Fruit fly (Drosophila melanogaster) whole organism, embryonic: ENCODE data around the gene STUB1.

Source experiments
- Asciz ChIP-seq: fragments of 200-800 bp; sonication (Bioruptor generic); optimal IDR thresholded peaks from 2 replicates; lab custom pipeline; 2017; ENCODE audit warnings: missing biosample characterization, mild to moderate bottlenecking, missing genetic modification characterization, missing genetic modification reagents
- Atf6 ChIP-seq: fragments of 200-800 bp; sonication (Bioruptor generic); IDR thresholded peaks from 2 replicates; pipeline ENCODE4 v1.3.6; 2022; ENCODE audit warnings: missing biosample characterization, missing genetic modification characterization
- CG10431 ChIP-seq: fragments of 200-800 bp; sonication (Bioruptor generic); optimal IDR thresholded peaks from 3 replicates; lab custom pipeline; 2018; ENCODE audit warnings: missing biosample characterization, mild to moderate bottlenecking, missing genetic modification characterization
- CG11504 ChIP-seq: fragments of 200-800 bp; sonication (Bioruptor generic); optimal IDR thresholded peaks from 3 replicates; lab custom pipeline; 2019; ENCODE audit warnings: missing biosample characterization, mild to moderate bottlenecking, missing genetic modification characterization, moderate library complexity
- CG12942 ChIP-seq: fragments of 200-800 bp; sonication (Bioruptor generic); optimal IDR thresholded peaks from 3 replicates; lab custom pipeline; 2016; ENCODE audit warnings: missing biosample characterization, missing genetic modification characterization
- CG13123 ChIP-seq: fragments of 200-800 bp; sonication (Bioruptor generic); optimal IDR thresholded peaks from 2 replicates; lab custom pipeline; 2016; ENCODE audit warnings: missing biosample characterization, missing genetic modification characterization
- CG15269 ChIP-seq: fragments of 200-800 bp; sonication (Bioruptor generic); optimal IDR thresholded peaks from 2 replicates; lab custom pipeline; 2018; ENCODE audit warnings: missing biosample characterization, mild to moderate bottlenecking, missing genetic modification characterization, moderate library complexity
- CG15696 ChIP-seq: fragments of 200-800 bp; sonication (Bioruptor generic); optimal IDR thresholded peaks from 2 replicates; lab custom pipeline; 2019; ENCODE audit warnings: missing biosample characterization, mild to moderate bottlenecking, missing genetic modification characterization, moderate library complexity
- CG1602 ChIP-seq: fragments of 200-800 bp; sonication (Bioruptor generic); optimal IDR thresholded peaks from 3 replicates; lab custom pipeline; 2016; ENCODE audit warnings: missing biosample characterization, missing genetic modification characterization
- CG18619 ChIP-seq: fragments of 200-800 bp; sonication (Bioruptor generic); optimal IDR thresholded peaks from 3 replicates; lab custom pipeline; 2017; ENCODE audit warnings: missing biosample characterization, mild to moderate bottlenecking, missing genetic modification characterization
- CG2678 ChIP-seq: fragments of 200-800 bp; sonication (Bioruptor generic); optimal IDR thresholded peaks from 3 replicates; lab custom pipeline; 2019; ENCODE audit warnings: missing biosample characterization, mild to moderate bottlenecking, missing genetic modification characterization, moderate library complexity
- CG30403 ChIP-seq: fragments of 200-800 bp; sonication (Bioruptor generic); optimal IDR thresholded peaks from 3 replicates; lab custom pipeline; 2016; ENCODE audit warnings: missing biosample characterization, missing genetic modification characterization
- CG31441 ChIP-seq: fragments of 200-800 bp; sonication (Bioruptor generic); IDR thresholded peaks from 2 replicates; pipeline ENCODE4 v1.3.6; 2022; ENCODE audit warnings: missing biosample characterization, missing genetic modification characterization
- CG32532 ChIP-seq: fragments of 200-800 bp; sonication (Bioruptor generic); IDR thresholded peaks from 2 replicates; pipeline ENCODE4 v1.3.6; 2022; ENCODE audit warnings: missing biosample characterization, missing genetic modification characterization
- CG3995 ChIP-seq: fragments of 200-800 bp; sonication (Bioruptor generic); optimal IDR thresholded peaks from 3 replicates; lab custom pipeline; 2016; ENCODE audit warnings: missing biosample characterization, missing genetic modification characterization
- CG4424 ChIP-seq: fragments of 200-800 bp; sonication (Bioruptor generic); optimal IDR thresholded peaks from 3 replicates; lab custom pipeline; 2016; ENCODE audit warnings: missing biosample characterization, missing genetic modification characterization
- CG4707 ChIP-seq: fragments of 200-800 bp; sonication (Bioruptor generic); optimal IDR thresholded peaks from 2 replicates; lab custom pipeline; 2018; ENCODE audit warnings: missing biosample characterization, mild to moderate bottlenecking, missing genetic modification characterization, moderate library complexity
- CG6689 ChIP-seq: fragments of 200-800 bp; sonication (Bioruptor generic); IDR thresholded peaks from 2 replicates; pipeline ENCODE4 v1.3.6; 2022; ENCODE audit warnings: missing biosample characterization, missing genetic modification characterization
- CG7372 ChIP-seq: fragments of 200-800 bp; sonication (Bioruptor generic); IDR thresholded peaks from 2 replicates; pipeline ENCODE4 v1.3.6; 2022; ENCODE audit warnings: missing biosample characterization, missing genetic modification characterization
- CG9609 ChIP-seq: fragments of 200-800 bp; sonication (Bioruptor generic); optimal IDR thresholded peaks from 3 replicates; lab custom pipeline; 2016; ENCODE audit warnings: missing biosample characterization, missing genetic modification characterization
- CG9817 ChIP-seq: fragments of 200-800 bp; sonication (Bioruptor generic); optimal IDR thresholded peaks from 2 replicates; lab custom pipeline; 2018; ENCODE audit warnings: missing biosample characterization, mild to moderate bottlenecking, missing genetic modification characterization, moderate library complexity
- Dbx ChIP-seq: fragments of 200-800 bp; sonication (Bioruptor generic); IDR thresholded peaks from 3 replicates; pipeline ENCODE4 v1.3.6; 2022; ENCODE audit warnings: missing biosample characterization, missing genetic modification characterization
- GATAe ChIP-seq: fragments of 200-800 bp; sonication (Bioruptor generic); conservative IDR thresholded peaks from 2 replicates; pipeline ENCODE4 v1.3.6; 2022; ENCODE audit warnings: missing biosample characterization, missing genetic modification characterization
- Hey ChIP-seq: fragments of 200-800 bp; sonication (Bioruptor generic); optimal IDR thresholded peaks from 3 replicates; lab custom pipeline; 2018; ENCODE audit warnings: missing biosample characterization, mild to moderate bottlenecking, missing genetic modification characterization
- HmgZ ChIP-seq: fragments of 200-800 bp; sonication (Bioruptor generic); optimal IDR thresholded peaks from 2 replicates; lab custom pipeline; 2018; ENCODE audit warnings: missing biosample characterization, mild to moderate bottlenecking, missing genetic modification characterization
- Hsf ChIP-seq: fragments of 200-800 bp; sonication (Bioruptor generic); optimal IDR thresholded peaks from 3 replicates; lab custom pipeline; 2016; ENCODE audit warnings: missing biosample characterization, missing genetic modification characterization
- Max ChIP-seq: fragments of 200-800 bp; sonication (Bioruptor generic); optimal IDR thresholded peaks from 2 replicates; lab custom pipeline; 2016; ENCODE audit warnings: missing biosample characterization, mild to moderate bottlenecking, missing genetic modification characterization
- NC2β ChIP-seq: fragments of 200-800 bp; sonication (Bioruptor generic); optimal IDR thresholded peaks from 2 replicates; lab custom pipeline; 2016; ENCODE audit warnings: missing biosample characterization, missing genetic modification characterization
- NFAT ChIP-seq: fragments of 200-800 bp; sonication (Bioruptor generic); IDR thresholded peaks from 2 replicates; pipeline ENCODE4 v1.3.6; 2022; ENCODE audit warnings: missing biosample characterization, missing genetic modification characterization
- Pdp1 ChIP-seq, 2 experiments: fragments of 200-800 bp; sonication (Bioruptor generic); optimal IDR thresholded peaks; 3 replicates each; lab custom pipeline; 2016; ENCODE audit warnings: missing biosample characterization in 2 of 2, missing genetic modification characterization in 2 of 2, mild to moderate bottlenecking in 1 of 2, moderate library complexity in 1 of 2
- Sox100B ChIP-seq: fragments of 200-800 bp; sonication (Bioruptor generic); optimal IDR thresholded peaks from 3 replicates; lab custom pipeline; 2018; ENCODE audit warnings: missing biosample characterization, mild to moderate bottlenecking, missing genetic modification characterization
- YL-1 ChIP-seq: fragments of 200-800 bp; sonication (Bioruptor generic); optimal IDR thresholded peaks from 3 replicates; lab custom pipeline; 2017; ENCODE audit warnings: missing biosample characterization, mild to moderate bottlenecking, missing genetic modification characterization
- bsh ChIP-seq, 2 experiments: fragments of 200-800 bp; sonication (Bioruptor generic); optimal IDR thresholded peaks; 2 replicates each; lab custom pipeline; 2017 to 2018; ENCODE audit warnings: mild to moderate bottlenecking in 2 of 2, missing biosample characterization in 2 of 2, missing genetic modification characterization in 2 of 2, moderate library complexity in 1 of 2
- chinmo ChIP-seq: fragments of 200-800 bp; sonication (Bioruptor generic); IDR thresholded peaks from 4 replicates; pipeline ENCODE4 v1.3.6; 2022; ENCODE audit warnings: missing biosample characterization, missing genetic modification characterization; ENCODE audit not compliant: partially characterized antibody
- exex ChIP-seq: fragments of 200-800 bp; sonication (Bioruptor generic); optimal IDR thresholded peaks from 4 replicates; lab custom pipeline; 2018; ENCODE audit warnings: missing biosample characterization, mild to moderate bottlenecking, missing genetic modification characterization, moderate library complexity
- eyg ChIP-seq: fragments of 200-800 bp; sonication (Bioruptor generic); optimal IDR thresholded peaks from 3 replicates; lab custom pipeline; 2016; ENCODE audit warnings: missing biosample characterization, missing genetic modification characterization
- gcm ChIP-seq: fragments of 200-800 bp; sonication (Bioruptor generic); optimal IDR thresholded peaks from 2 replicates; lab custom pipeline; 2019; ENCODE audit warnings: missing biosample characterization, mild to moderate bottlenecking, missing genetic modification characterization, moderate library complexity
- gfzf ChIP-seq: fragments of 200-800 bp; sonication (Bioruptor generic); optimal IDR thresholded peaks from 2 replicates; lab custom pipeline; 2016; ENCODE audit warnings: missing biosample characterization, mild to moderate bottlenecking, missing genetic modification characterization, moderate library complexity
- hb ChIP-seq: fragments of 200-800 bp; sonication (Bioruptor generic); IDR thresholded peaks from 3 replicates; pipeline ENCODE4 v1.3.6; 2022; ENCODE audit warnings: missing biosample characterization, missing genetic modification characterization; ENCODE audit not compliant: partially characterized antibody
- kay ChIP-seq: fragments of 200-800 bp; sonication (Bioruptor generic); optimal IDR thresholded peaks from 2 replicates; lab custom pipeline; 2016; ENCODE audit warnings: missing biosample characterization, missing genetic modification characterization
- lbe ChIP-seq: fragments of 200-800 bp; sonication (Bioruptor generic); optimal IDR thresholded peaks from 2 replicates; lab custom pipeline; 2016; ENCODE audit warnings: missing biosample characterization, mild to moderate bottlenecking, missing genetic modification characterization
- nerfin-1 ChIP-seq: fragments of 200-800 bp; sonication (Bioruptor generic); optimal IDR thresholded peaks from 3 replicates; lab custom pipeline; 2019; ENCODE audit warnings: missing biosample characterization, mild to moderate bottlenecking, missing genetic modification characterization, moderate library complexity
- psq ChIP-seq: fragments of 200-800 bp; sonication (Bioruptor generic); optimal IDR thresholded peaks from 2 replicates; lab custom pipeline; 2017; ENCODE audit warnings: missing biosample characterization, missing genetic modification characterization
- rib ChIP-seq: fragments of 200-800 bp; sonication (Bioruptor generic); IDR thresholded peaks from 2 replicates; pipeline ENCODE4 v1.3.6; 2022; ENCODE audit warnings: missing biosample characterization, missing genetic modification characterization
- sc ChIP-seq, 3 experiments: fragments of >200 bp in 2 of 3; fragments of 200-800 bp in 1 of 3; sonication (Bioruptor generic) in 1 of 3; optimal IDR thresholded peaks; 2 replicates in 2 of 3; 3 replicates in 1 of 3; lab custom pipeline; 2017; ENCODE audit warnings: mild to moderate bottlenecking in 1 of 3, missing biosample characterization in 1 of 3, missing genetic modification characterization in 1 of 3, missing genetic modification reagents in 1 of 3
- sob ChIP-seq: fragments of 200-800 bp; sonication (Bioruptor generic); IDR thresholded peaks from 2 replicates; pipeline ENCODE4 v1.3.6; 2022; ENCODE audit warnings: missing biosample characterization, missing genetic modification characterization
- stc ChIP-seq: fragments of 200-800 bp; sonication (Bioruptor generic); IDR thresholded peaks from 2 replicates; pipeline ENCODE4 v1.3.6; 2022; ENCODE audit warnings: missing biosample characterization, missing genetic modification characterization
- toy ChIP-seq: fragments of 200-800 bp; sonication (Bioruptor generic); IDR thresholded peaks from 2 replicates; pipeline ENCODE4 v1.3.6; 2022; ENCODE audit warnings: missing biosample characterization, missing genetic modification characterization

STUB1 gene

DNA sequence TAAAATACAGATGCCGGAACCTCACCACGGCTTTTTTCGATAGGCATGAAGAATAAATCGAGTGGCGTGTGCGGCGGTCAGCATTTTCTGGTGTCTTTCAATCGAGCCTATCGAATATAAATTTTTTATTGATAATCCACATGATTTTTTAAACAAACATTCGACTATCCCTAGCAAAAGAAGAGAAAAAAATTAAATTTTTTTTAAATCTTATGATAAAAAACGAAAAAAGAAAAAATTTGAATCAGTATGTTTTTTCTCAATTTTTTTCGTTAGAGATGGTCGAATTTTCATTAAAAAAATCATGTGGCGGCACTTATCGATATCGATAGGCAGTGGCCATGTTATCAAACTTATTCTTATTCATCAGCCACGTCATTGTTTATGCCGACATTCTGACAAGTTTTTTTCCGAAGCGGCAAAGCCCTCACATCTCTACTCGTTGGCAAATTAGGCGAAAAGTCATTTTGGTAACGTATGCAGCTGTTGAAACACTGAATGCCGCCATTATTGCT, 10.8 kb upstream of the STUB1 start, which contains the start of the genes SmB and KdelR (continued):
- TF ChIP-seq rib (GFP tag; lab: Robert Waterston, UW) = no peak
- no peak for TF ChIP-seq CG9609 (GFP tag; lab: Kevin White, UChicago)
- no peak for TF ChIP-seq toy (GFP tag; lab: Robert Waterston, UW)
- peak; percentile 19 for TF ChIP-seq exex
- no peak for TF ChIP-seq CG12942 (GFP tag; lab: Kevin White, UChicago)
- TF ChIP-seq kay = peak; percentile 90
- TF ChIP-seq CG7372 = no peak
- TF ChIP-seq eyg (GFP tag; lab: Kevin White, UChicago) = no peak
- peak; percentile 90 for TF ChIP-seq hb (GFP tag; lab: Robert Waterston, UW)
- TF ChIP-seq CG3995 (GFP tag; lab: Kevin White, UChicago) = peak; percentile 21
- TF ChIP-seq gcm (GFP tag; lab: Kevin White, UChicago) = peak; percentile 40

DNA sequence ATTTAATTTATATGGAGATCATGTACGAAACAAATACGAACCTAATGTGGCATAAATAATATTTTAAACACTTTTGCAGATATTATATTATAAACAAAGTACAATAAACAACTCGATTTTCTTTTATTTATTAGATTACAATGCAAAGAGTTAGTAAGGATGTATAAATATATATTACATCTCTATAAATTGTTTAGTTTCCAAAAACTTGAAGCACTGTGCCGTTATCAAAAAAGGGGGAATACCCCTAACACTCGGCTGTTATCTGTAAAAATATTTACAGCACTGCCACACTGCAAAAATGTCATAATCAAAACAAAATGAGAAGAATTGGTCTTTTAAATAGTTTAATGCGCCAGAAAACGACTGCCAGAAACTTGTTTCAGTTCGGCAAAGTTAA, 8.8 kb upstream of the STUB1 start, which contains the start of gene CG5188:
TSS of gene CG5188 (plus strand) at position 302 of the 400 bp plus-strand sequence.
- TF ChIP-seq CG32532 = peak; percentile 75
- no peak for TF ChIP-seq sc (optimal IDR thresholded peaks at IDR 0.05; lab: Kevin White, UChicago)
- TF ChIP-seq sc (GFP tag; optimal IDR thresholded peaks at IDR 0.05; lab: Kevin White, UChicago) = no peak
- TF ChIP-seq Dbx (GFP tag; lab: Robert Waterston, UW) = peak; percentile 66; the same call in 1 of the 3 replicates
- TF ChIP-seq Pdp1 (GFP tag; optimal IDR thresholded peaks at IDR 0.05; lab: Kevin White, UChicago) = peak in 1 of 2 experiments; percentile 98
- TF ChIP-seq CG30403 = peak; percentile 50
- TF ChIP-seq NFAT (GFP tag; lab: Robert Waterston, UW) = peak; percentile 74; the same call in 1 of the 2 replicates
- TF ChIP-seq CG9817 (tag; lab: Kevin White, UChicago) = no peak
- TF ChIP-seq psq (GFP tag; lab: Kevin White, UChicago) = no peak
- TF ChIP-seq CG31441 (GFP tag; lab: Robert Waterston, UW) = peak; percentile 64
- peak in 1 of 2 experiments; percentile 48 for TF ChIP-seq bsh (GFP tag; optimal IDR thresholded peaks at IDR 0.05; lab: Kevin White, UChicago)
- TF ChIP-seq CG15696 = peak; percentile 17
- no peak for TF ChIP-seq Hey (tag; lab: Kevin White, UChicago)
- peak; percentile 69 for TF ChIP-seq CG15269 (tag; lab: Kevin White, UChicago)
- peak; percentile 2 for TF ChIP-seq CG10431 (GFP tag; lab: Kevin White, UChicago)
- TF ChIP-seq GATAe (GFP tag; lab: Robert Waterston, UW) = no peak; the same call in 1 of the 2 replicates
- 0 out of 4 replicates have a peak, but pooled peaks have one; percentile 20 for TF ChIP-seq chinmo (GFP tag; lab: Robert Waterston, UW)
- TF ChIP-seq stc (GFP tag; lab: Robert Waterston, UW) = peak; percentile 62; the same call in 1 of the 2 replicates
- TF ChIP-seq HmgZ (tag; lab: Kevin White, UChicago) = peak; percentile 40
- peak; percentile 53 for TF ChIP-seq Sox100B (GFP tag; lab: Kevin White, UChicago)
- TF ChIP-seq CG13123 (GFP tag; lab: Kevin White, UChicago) = peak; percentile 3
- TF ChIP-seq CG1602 (GFP tag; lab: Kevin White, UChicago) = peak; percentile 45
- TF ChIP-seq CG11504 (tag; lab: Kevin White, UChicago) = peak; percentile 65
- peak; percentile 67 for TF ChIP-seq CG2678
- no peak for TF ChIP-seq CG4707 (GFP tag; lab: Kevin White, UChicago)
- peak; percentile 42 for TF ChIP-seq Asciz (GFP tag; lab: Kevin White, UChicago)
- peak; percentile 27 for TF ChIP-seq Hsf (GFP tag; lab: Kevin White, UChicago)
- peak; percentile 48 for TF ChIP-seq nerfin-1
- peak; percentile 31; the same call in 1 of the 2 replicates for TF ChIP-seq sob (GFP tag; lab: Robert Waterston, UW)
- TF ChIP-seq Max = peak; percentile 40
- TF ChIP-seq YL-1 (GFP tag; lab: Kevin White, UChicago) = peak; percentile 82
- peak; percentile 19 for TF ChIP-seq CG4424 (GFP tag; lab: Kevin White, UChicago)
- peak; percentile 17 for TF ChIP-seq NC2β (GFP tag; lab: Kevin White, UChicago)
- peak; percentile 51 for TF ChIP-seq CG6689 (GFP tag; lab: Robert Waterston, UW)
- TF ChIP-seq lbe (GFP tag; lab: Kevin White, UChicago) = peak; percentile 14
- peak; percentile 16 for TF ChIP-seq CG18619 (GFP tag; lab: Kevin White, UChicago)
- peak; percentile 54 for TF ChIP-seq gfzf (GFP tag; lab: Kevin White, UChicago)
- TF ChIP-seq Atf6 = peak; percentile 41; the same call in 1 of the 2 replicates
